Worm (Caenorhabditis elegans): Measurements from ENCODE around the gene glb-27.
A peak's percentile ranks its signal among the peaks of the same experiment; 100 is the strongest.

glb-27 gene

DNA sequence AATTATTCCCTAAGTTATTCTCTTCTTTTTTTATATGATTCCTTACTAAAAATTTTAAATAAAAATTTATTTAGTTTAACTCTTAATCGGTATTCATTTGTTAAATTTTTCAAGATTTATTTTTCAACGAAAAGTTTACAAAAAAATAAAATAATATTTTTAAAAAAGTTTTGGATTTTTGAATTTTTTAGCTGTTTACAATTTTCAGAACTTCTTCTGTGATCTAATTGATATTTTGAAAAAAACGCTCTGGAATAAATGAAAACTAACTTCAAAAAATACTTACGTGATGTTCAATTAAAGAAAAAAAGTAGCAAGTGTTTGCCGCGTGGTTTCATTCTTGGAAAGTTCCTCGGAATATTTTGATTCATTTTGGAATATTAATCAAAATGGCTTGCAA is 10.8 kb downstream of the glb-27 start, which contains the start of gene decr-1.2:
TSS of gene decr-1.2 (plus strand) at position 301 of the 400 bp plus-strand sequence.
- TF ChIP-seq ztf-4 (tag; optimal IDR thresholded peaks at IDR 0.05) (no peak), nhr-12 (tag; optimal IDR thresholded peaks at IDR 0.05) (no peak), skn-1 (tag; optimal IDR thresholded peaks at IDR 0.05) (no peak), nhr-21 (tag; optimal IDR thresholded peaks at IDR 0.05) (no peak), mdl-1 (tag; optimal IDR thresholded peaks at IDR 0.05) (no peak), lsy-2 (tag; optimal IDR thresholded peaks at IDR 0.05) (no peak), nhr-11 (tag; optimal IDR thresholded peaks at IDR 0.05) (no peak), nhr-237 (tag; optimal IDR thresholded peaks at IDR 0.05) (no peak), Y55F3AM.14 (GFP tag; optimal IDR thresholded peaks at IDR 0.05) (no peak), ztf-11 (tag; optimal IDR thresholded peaks at IDR 0.05) (no peak), alr-1 (tag; optimal IDR thresholded peaks at IDR 0.05) (no peak)

DNA sequence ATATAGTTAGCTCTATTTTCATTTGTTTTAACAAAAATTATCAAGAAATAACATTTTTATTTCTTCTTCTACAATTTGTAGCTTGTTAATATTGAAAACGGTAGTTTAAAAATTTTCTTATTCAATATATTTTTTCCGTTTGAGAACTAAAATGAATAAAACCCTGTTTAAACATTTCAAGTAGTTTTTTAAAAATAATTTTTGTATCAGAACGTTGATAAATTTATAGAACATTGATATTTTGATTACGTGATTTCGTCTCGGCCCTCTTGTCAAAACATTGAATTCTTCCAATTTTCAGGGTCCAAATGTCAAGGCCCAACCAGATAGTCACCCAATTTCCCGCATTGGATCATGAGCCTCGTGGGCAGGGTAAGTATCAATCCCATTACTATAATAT is 15.7 kb downstream of the glb-27 start, which contains the start of gene pqn-73:
TSS of gene pqn-73 (plus strand) at position 301 of the 400 bp plus-strand sequence.
- TF ChIP-seq unc-39 (tag; optimal IDR thresholded peaks at IDR 0.05) (no peak), ama-1 (optimal IDR thresholded peaks at IDR 0.05) (no peak), zag-1 (tag; optimal IDR thresholded peaks at IDR 0.05) (no peak), aly-2 (tag; optimal IDR thresholded peaks at IDR 0.05) (no peak), elt-1 (tag; optimal IDR thresholded peaks at IDR 0.05) (no peak), egl-27 (tag; optimal IDR thresholded peaks at IDR 0.05) (no peak), nhr-25 (tag; optimal IDR thresholded peaks at IDR 0.05) (no peak), gmeb-1 (tag; optimal IDR thresholded peaks at IDR 0.05) (no peak), nhr-12 (tag; optimal IDR thresholded peaks at IDR 0.05) (no peak), mab-5 (tag; optimal IDR thresholded peaks at IDR 0.05) (no peak), nhr-10 (tag; optimal IDR thresholded peaks at IDR 0.05) (no peak), sem-4 (tag; optimal IDR thresholded peaks at IDR 0.05) (no peak), ztf-4 (tag; optimal IDR thresholded peaks at IDR 0.05) (no peak), blmp-1 (tag; optimal IDR thresholded peaks at IDR 0.05; ENCODE audit: insufficient read depth) (no peak)

DNA sequence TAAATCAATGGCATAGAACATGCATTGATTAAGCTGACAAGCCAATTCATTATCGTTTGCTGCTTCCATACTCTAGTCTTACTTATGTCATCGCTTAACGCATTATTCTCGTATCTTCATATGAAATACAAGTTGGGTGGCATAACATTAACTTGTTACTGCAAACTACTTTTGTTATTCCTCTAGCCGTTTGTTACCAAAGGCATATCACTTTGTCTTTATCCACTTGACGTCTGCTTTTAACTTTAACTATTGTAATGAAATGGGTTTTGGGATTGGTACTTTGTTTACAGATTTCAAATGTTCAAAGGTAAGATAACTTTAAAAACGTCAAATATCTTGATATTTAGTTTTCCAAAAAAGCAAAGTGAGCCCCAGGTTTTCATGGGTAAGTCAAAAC is 20.0 kb downstream of the glb-27 start, which contains the start of gene W01C9.2:
TSS of gene W01C9.2 (plus strand) at position 301 of the 400 bp plus-strand sequence.
- TF ChIP-seq nhr-25 (tag; optimal IDR thresholded peaks at IDR 0.05) (no peak), nhr-12 (tag; optimal IDR thresholded peaks at IDR 0.05) (no peak)

DNA sequence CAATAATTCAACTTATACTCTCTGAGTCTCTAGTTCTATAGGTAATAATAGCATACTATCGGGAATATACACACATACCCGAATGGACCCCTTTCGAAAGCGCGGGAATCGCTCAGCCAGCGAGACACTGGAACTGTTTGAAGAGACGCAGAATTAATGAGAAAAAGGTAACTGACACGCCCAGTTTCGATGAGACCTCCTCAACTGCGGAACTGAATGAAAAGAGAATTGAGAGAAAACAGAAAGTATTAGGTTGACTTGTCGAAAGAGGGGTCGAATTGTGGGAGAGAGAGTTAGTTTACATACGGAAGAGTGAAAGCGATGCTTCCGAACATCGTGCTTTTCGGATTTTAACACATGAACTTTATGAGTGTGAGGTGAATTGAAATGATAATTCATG is 24.1 kb downstream of the glb-27 start:
- TF ChIP-seq blmp-1 (tag; optimal IDR thresholded peaks at IDR 0.05; ENCODE audit: insufficient read depth) (peak; percentile 28), unc-62 (GFP tag; optimal IDR thresholded peaks at IDR 0.05) (no peak), nhr-129 (tag; optimal IDR thresholded peaks at IDR 0.05) (peak; percentile 32)

DNA sequence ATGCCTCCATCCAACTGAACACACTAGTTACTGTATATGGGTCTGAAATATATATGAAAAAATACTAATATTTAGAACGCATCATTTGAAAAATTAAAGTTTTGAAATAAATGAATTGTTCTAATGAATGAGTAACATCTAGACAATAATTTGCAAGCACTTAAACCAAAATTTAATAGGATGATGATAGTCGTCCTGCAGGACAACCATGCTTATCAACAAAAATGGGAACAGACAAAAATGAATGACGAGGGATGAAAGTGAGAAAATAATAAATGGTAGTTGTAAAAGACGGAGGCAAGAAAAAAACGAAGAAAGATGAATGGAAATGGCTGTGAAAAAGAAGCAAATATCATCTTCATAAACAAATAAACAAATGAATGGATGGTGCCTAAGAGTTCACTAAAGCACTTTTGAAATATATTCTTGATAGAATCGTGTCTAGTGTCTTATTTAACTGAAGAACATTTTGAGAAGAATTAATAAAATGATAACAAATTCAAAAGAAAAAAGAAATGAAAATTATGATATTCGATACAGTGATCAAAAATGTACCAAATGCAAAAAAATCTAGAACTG is 24.8 kb downstream of the glb-27 start, which contains the start of gene gldi-7:
TSS of gene gldi-7 (minus strand) at position 42 of the 579 bp plus-strand sequence.
- TF ChIP-seq unc-55 (GFP tag; optimal IDR thresholded peaks at IDR 0.05) (no peak), fos-1 (tag; optimal IDR thresholded peaks at IDR 0.05) (peak; percentile 67), gmeb-1 (tag; optimal IDR thresholded peaks at IDR 0.05) (no peak), dmd-4 (tag; optimal IDR thresholded peaks at IDR 0.05) (no peak), nhr-12 (tag; optimal IDR thresholded peaks at IDR 0.05) (no peak), sma-9 (GFP tag; optimal IDR thresholded peaks at IDR 0.05) (no peak), sma-9 (tag; optimal IDR thresholded peaks at IDR 0.05) (no peak), elt-1 (tag; optimal IDR thresholded peaks at IDR 0.05) (no peak)

DNA sequence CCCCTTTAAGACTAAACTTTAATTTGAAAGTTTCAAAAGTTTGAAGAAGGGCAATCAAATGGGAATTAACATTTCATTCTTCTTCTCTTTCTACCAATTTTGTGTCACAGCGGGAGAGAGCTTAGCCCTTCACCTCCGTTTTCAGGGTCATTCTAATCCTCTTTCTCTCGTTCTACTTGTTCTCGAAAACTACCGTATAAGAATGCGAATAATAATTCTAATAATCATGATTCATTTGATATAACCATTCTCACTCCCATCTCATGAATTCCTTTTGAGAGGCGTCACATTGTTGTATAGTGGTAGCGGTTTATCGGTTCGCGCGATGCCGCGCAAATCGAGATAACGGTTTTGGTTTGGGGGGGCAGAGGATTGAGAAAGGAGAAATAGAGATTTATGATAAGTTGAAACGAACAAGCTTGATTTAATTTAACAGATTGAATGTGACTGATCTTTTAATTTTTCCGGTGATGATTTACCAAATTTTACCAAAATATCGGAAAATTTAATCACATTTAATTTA is 26.8 kb downstream of the glb-27 start:
- TF ChIP-seq nhr-23 (tag; optimal IDR thresholded peaks at IDR 0.05) (no peak), dmd-4 (tag; optimal IDR thresholded peaks at IDR 0.05) (no peak), lin-39 (tag; optimal IDR thresholded peaks at IDR 0.05) (no peak), nhr-25 (tag; optimal IDR thresholded peaks at IDR 0.05) (peak; percentile 54), Y55F3AM.14 (GFP tag; optimal IDR thresholded peaks at IDR 0.05) (no peak)

Measured in whole organism, L2 larva.